Worm (Caenorhabditis elegans) whole organism, late embryonic: ENCODE measurements around the gene dtmk-1.

ENCODE experiments used
- K02D7.2 ChIP-seq: sonication (generic microtip); optimal IDR thresholded peaks from 2 replicates; lab custom pipeline; 2017; ENCODE audit warnings: mild to moderate bottlenecking, missing genetic modification characterization, missing compliant biosample characterization
- T23F11.4 ChIP-seq: fragments of 200-800 bp; sonication (Bioruptor generic); optimal IDR thresholded peaks from 2 replicates; lab custom pipeline; 2018; ENCODE audit warnings: mild to moderate bottlenecking, missing genetic modification characterization, missing compliant biosample characterization
- Y22D7AL.16 ChIP-seq: sonication (generic microtip); optimal IDR thresholded peaks from 2 replicates; lab custom pipeline; 2016; ENCODE audit warnings: missing genetic modification characterization, missing compliant biosample characterization
- ahr-1 ChIP-seq: sonication (generic microtip); optimal IDR thresholded peaks from 2 replicates; lab custom pipeline; 2016; ENCODE audit warnings: missing genetic modification characterization, missing compliant biosample characterization
- ama-1 ChIP-seq: fragments of 150-350 bp; optimal IDR thresholded peaks from 2 replicates; lab custom pipeline; 2014
- ceh-14 ChIP-seq: sonication (generic microtip); optimal IDR thresholded peaks from 2 replicates; lab custom pipeline; 2016; ENCODE audit warnings: missing genotype, missing genetic modification characterization, missing compliant biosample characterization
- ceh-18 ChIP-seq: sonication (generic microtip); optimal IDR thresholded peaks from 2 replicates; lab custom pipeline; 2016; ENCODE audit warnings: missing genetic modification characterization, missing compliant biosample characterization
- ceh-19 ChIP-seq: fragments of 200-800 bp; sonication (Bioruptor generic); optimal IDR thresholded peaks from 2 replicates; lab custom pipeline; 2018; ENCODE audit warnings: mild to moderate bottlenecking, missing genetic modification characterization, missing compliant biosample characterization
- ceh-31 ChIP-seq: sonication (generic microtip); optimal IDR thresholded peaks from 2 replicates; lab custom pipeline; 2016; ENCODE audit warnings: missing genetic modification characterization, missing compliant biosample characterization
- che-1 ChIP-seq: sonication (generic microtip); optimal IDR thresholded peaks from 2 replicates; lab custom pipeline; 2016; ENCODE audit warnings: mild to moderate bottlenecking, missing genetic modification characterization, missing compliant biosample characterization
- dmd-4 ChIP-seq: sonication (generic microtip); optimal IDR thresholded peaks from 2 replicates; lab custom pipeline; 2016; ENCODE audit warnings: borderline replicate concordance, missing genetic modification characterization, missing compliant biosample characterization
- dve-1 ChIP-seq: sonication (generic microtip); optimal IDR thresholded peaks from 2 replicates; lab custom pipeline; 2017; ENCODE audit warnings: antibody characterized with exemption, mild to moderate bottlenecking, missing genetic modification characterization, missing compliant biosample characterization
- elt-2 ChIP-seq: sonication (generic microtip); optimal IDR thresholded peaks from 2 replicates; lab custom pipeline; 2016; ENCODE audit warnings: missing genetic modification reagents, missing genetic modification characterization, missing compliant biosample characterization
- eyg-1 ChIP-seq: sonication (generic microtip); optimal IDR thresholded peaks from 2 replicates; lab custom pipeline; 2016; ENCODE audit warnings: missing genotype, missing genetic modification characterization, missing compliant biosample characterization
- fkh-6 ChIP-seq: sonication (generic microtip); optimal IDR thresholded peaks from 2 replicates; lab custom pipeline; 2016; ENCODE audit warnings: missing genetic modification characterization, missing compliant biosample characterization
- gmeb-2 ChIP-seq: sonication (generic microtip); optimal IDR thresholded peaks from 2 replicates; lab custom pipeline; 2016; ENCODE audit warnings: missing genetic modification characterization, inconsistent platforms, missing compliant biosample characterization
- hlh-13 ChIP-seq: fragments of 200-800 bp; sonication (Bioruptor generic); optimal IDR thresholded peaks from 2 replicates; lab custom pipeline; 2018; ENCODE audit warnings: mild to moderate bottlenecking, missing genetic modification characterization, missing compliant biosample characterization
- hlh-30 ChIP-seq: sonication (generic microtip); optimal IDR thresholded peaks from 2 replicates; lab custom pipeline; 2017; ENCODE audit warnings: antibody characterized with exemption, missing genetic modification characterization, missing compliant biosample characterization; ENCODE audit not compliant: insufficient read depth
- hlh-6 ChIP-seq: sonication (generic microtip); optimal IDR thresholded peaks from 2 replicates; lab custom pipeline; 2016; ENCODE audit warnings: missing genotype, missing genetic modification characterization, missing compliant biosample characterization
- lin-11 ChIP-seq: fragments of 200-800 bp; sonication (Bioruptor generic); optimal IDR thresholded peaks from 2 replicates; lab custom pipeline; 2018; ENCODE audit warnings: mild to moderate bottlenecking, missing genetic modification characterization, missing compliant biosample characterization
- mec-3 ChIP-seq: sonication (generic microtip); optimal IDR thresholded peaks from 2 replicates; lab custom pipeline; 2016; ENCODE audit warnings: borderline replicate concordance, missing genetic modification characterization, missing compliant biosample characterization
- nfya-1 ChIP-seq: sonication (generic microtip); optimal IDR thresholded peaks from 2 replicates; lab custom pipeline; 2017; ENCODE audit warnings: missing genetic modification characterization, mild to moderate bottlenecking, missing compliant biosample characterization, antibody characterized with exemption, moderate library complexity
- nhr-11 ChIP-seq: fragments of 150-350 bp; optimal IDR thresholded peaks from 2 replicates; lab custom pipeline; 2014; ENCODE audit warnings: missing biosample characterization, missing genetic modification characterization
- nhr-232 ChIP-seq: sonication (generic microtip); optimal IDR thresholded peaks from 2 replicates; lab custom pipeline; 2016; ENCODE audit warnings: missing genetic modification characterization, missing compliant biosample characterization
- npax-4 ChIP-seq: sonication (generic microtip); optimal IDR thresholded peaks from 2 replicates; lab custom pipeline; 2016; ENCODE audit warnings: missing genetic modification characterization, missing compliant biosample characterization
- pag-3 ChIP-seq: sonication (generic microtip); optimal IDR thresholded peaks from 2 replicates; lab custom pipeline; 2016; ENCODE audit warnings: missing compliant biosample characterization, missing genetic modification characterization, borderline replicate concordance
- pha-2 ChIP-seq: sonication (generic microtip); optimal IDR thresholded peaks from 2 replicates; lab custom pipeline; 2017; ENCODE audit warnings: mild to moderate bottlenecking, missing genetic modification characterization, missing compliant biosample characterization
- pha-4 ChIP-seq: fragments of 150-350 bp; optimal IDR thresholded peaks from 2 replicates; lab custom pipeline; 2018; ENCODE audit warnings: missing biosample characterization, missing genetic modification reagents, missing genetic modification characterization
- pros-1 ChIP-seq: fragments of 150-350 bp; optimal IDR thresholded peaks from 2 replicates; lab custom pipeline; 2014; ENCODE audit warnings: missing biosample characterization, missing genetic modification reagents, missing genetic modification characterization
- rnt-1 ChIP-seq: sonication (generic microtip); optimal IDR thresholded peaks from 2 replicates; lab custom pipeline; 2016; ENCODE audit warnings: missing genetic modification characterization, missing compliant biosample characterization
- sox-2 ChIP-seq: fragments of 200-800 bp; sonication (Bioruptor generic); IDR thresholded peaks from 2 replicates; pipeline ENCODE4 v1.3.6; 2022; ENCODE audit warnings: missing genetic modification reagents, missing genetic modification characterization, missing compliant biosample characterization
- sox-4 ChIP-seq: sonication (generic microtip); optimal IDR thresholded peaks from 2 replicates; lab custom pipeline; 2017; ENCODE audit warnings: mild to moderate bottlenecking, missing genetic modification characterization, inconsistent platforms, missing compliant biosample characterization
- tbx-2 ChIP-seq: sonication (generic microtip); optimal IDR thresholded peaks from 2 replicates; lab custom pipeline; 2016; ENCODE audit warnings: missing genetic modification characterization, missing compliant biosample characterization
- ttx-3 ChIP-seq: sonication (generic microtip); optimal IDR thresholded peaks from 2 replicates; lab custom pipeline; 2016; ENCODE audit warnings: missing genetic modification reagents, missing genetic modification characterization, missing compliant biosample characterization
- unc-42 ChIP-seq: sonication (generic microtip); optimal IDR thresholded peaks from 2 replicates; lab custom pipeline; 2016; ENCODE audit warnings: missing genotype, missing genetic modification characterization, missing compliant biosample characterization
- unc-55 ChIP-seq: sonication (generic microtip); optimal IDR thresholded peaks from 2 replicates; lab custom pipeline; 2017; ENCODE audit warnings: missing biosample characterization, missing genetic modification reagents, missing genetic modification characterization
- ztf-16 ChIP-seq: sonication (generic microtip); optimal IDR thresholded peaks from 2 replicates; lab custom pipeline; 2017; ENCODE audit warnings: missing genetic modification characterization, missing compliant biosample characterization

Gene dtmk-1

ce11 chrII:9974967-9975366 is 8.1 kb upstream of the dtmk-1 start, which contains the start of gene aakg-5:
aakg-5 (minus strand) TSS chrII:9975125.
- TF ChIP-seq npax-4 (tag; lab: Kevin White, UChicago), result no peak
- no peak for TF ChIP-seq unc-42
- peak; percentile 43 for TF ChIP-seq ceh-18 (tag; lab: Kevin White, UChicago)
- no peak for TF ChIP-seq tbx-2 (tag; lab: Kevin White, UChicago)
- TF ChIP-seq gmeb-2, result no peak
- no peak for TF ChIP-seq elt-2 (tag; lab: Kevin White, UChicago)
- no peak for TF ChIP-seq lin-11 (tag; lab: Kevin White, UChicago)
- TF ChIP-seq nfya-1 (tag; lab: Kevin White, UChicago), result peak; percentile 25
- TF ChIP-seq pros-1 (tag; lab: Kevin White, UChicago), result no peak
- no peak for TF ChIP-seq hlh-30
- no peak for TF ChIP-seq sox-4 (tag; lab: Kevin White, UChicago)
- no peak for TF ChIP-seq ahr-1
- no peak for TF ChIP-seq eyg-1 (tag; lab: Kevin White, UChicago)
- peak; percentile 19 for TF ChIP-seq ceh-31 (tag; lab: Kevin White, UChicago)
- no peak for TF ChIP-seq ama-1 (lab: Kevin White, UChicago)
- no peak for TF ChIP-seq ztf-16 (tag; lab: Kevin White, UChicago)
- TF ChIP-seq pag-3 (tag; lab: Kevin White, UChicago), result no peak
- no peak for TF ChIP-seq ttx-3 (tag; lab: Kevin White, UChicago)
- TF ChIP-seq dve-1, result peak; percentile 11
- no peak for TF ChIP-seq mec-3 (tag; lab: Kevin White, UChicago)
- TF ChIP-seq hlh-13 (GFP tag; lab: Kevin White, UChicago), result no peak
- TF ChIP-seq Y22D7AL.16 (tag; lab: Kevin White, UChicago), result no peak
- no peak for TF ChIP-seq sox-2 (GFP tag; lab: Robert Waterston, UW)
- TF ChIP-seq unc-55, result peak; percentile 22
- no peak for TF ChIP-seq hlh-6 (tag; lab: Kevin White, UChicago)
- TF ChIP-seq nhr-232, result no peak
- TF ChIP-seq pha-2 (tag; lab: Kevin White, UChicago), result no peak
- no peak for TF ChIP-seq K02D7.2
- no peak for TF ChIP-seq pha-4 (tag; lab: Kevin White, UChicago)
- no peak for TF ChIP-seq dmd-4 (tag; lab: Kevin White, UChicago)
- TF ChIP-seq fkh-6, result no peak
- no peak for TF ChIP-seq ceh-19
- TF ChIP-seq nhr-11 (tag; lab: Kevin White, UChicago), result no peak

- TF ChIP-seq elt-2 (tag; lab: Kevin White, UChicago), result peak; percentile 65
- TF ChIP-seq che-1 (tag; lab: Kevin White, UChicago), result no peak
- TF ChIP-seq rnt-1 (tag; lab: Kevin White, UChicago), result no peak
- no peak for TF ChIP-seq ztf-16 (tag; lab: Kevin White, UChicago)
Measured at ce11 chrII:9974210-9974609, 7.3 kb upstream of the dtmk-1 start.

- TF ChIP-seq T23F11.4 (GFP tag; lab: Kevin White, UChicago) (no peak), ceh-14 (tag; lab: Kevin White, UChicago) (no peak)
Measured at ce11 chrII:9970438-9971092, 3.7 kb upstream of the dtmk-1 start, which contains the start of gene R53.5. R53.5 (minus strand) TSS chrII:9970488.
